Worm (Caenorhabditis elegans) whole organism, L4 larva: Measurements from ENCODE around the gene crh-2.

ENCODE experiments used
- F49E8.2 ChIP-seq: sonication (generic microtip); optimal IDR thresholded peaks from 2 replicates; lab custom pipeline; 2016; ENCODE audit warnings: missing compliant biosample characterization, mild to moderate bottlenecking, missing genetic modification characterization, borderline replicate concordance
- T26A8.4 ChIP-seq: fragments of 200-800 bp; sonication (Bioruptor generic); IDR thresholded peaks from 2 replicates; pipeline ENCODE4 v1.3.6; 2022; ENCODE audit warnings: missing genetic modification characterization, missing compliant biosample characterization
- Y105C5A.15 ChIP-seq: fragments of 200-800 bp; sonication (Bioruptor generic); IDR thresholded peaks from 2 replicates; pipeline ENCODE4 v1.3.6; 2022; ENCODE audit warnings: missing genetic modification characterization, missing compliant biosample characterization
- Y48G9A.11 ChIP-seq: fragments of 200-800 bp; sonication (Bioruptor generic); IDR thresholded peaks from 2 replicates; pipeline ENCODE4 v1.3.6; 2022; ENCODE audit warnings: missing genetic modification reagents, missing genetic modification characterization, missing compliant biosample characterization
- Y5F2A.4 ChIP-seq: fragments of 200-800 bp; sonication (Bioruptor generic); optimal IDR thresholded peaks from 2 replicates; lab custom pipeline; 2018; ENCODE audit warnings: mild to moderate bottlenecking, missing genetic modification characterization, missing compliant biosample characterization
- aha-1 ChIP-seq: fragments of 150-350 bp; peaks from one replicate; lab custom pipeline; 2014; ENCODE audit warnings: missing biosample characterization, missing genetic modification characterization
- attf-4 ChIP-seq: sonication (generic microtip); optimal IDR thresholded peaks from 3 replicates; lab custom pipeline; 2017; ENCODE audit warnings: missing biosample characterization, missing genetic modification characterization
- ceh-20 ChIP-seq: fragments of 200-800 bp; sonication (Bioruptor generic); IDR thresholded peaks from 2 replicates; pipeline ENCODE4 v1.3.6; 2022; ENCODE audit warnings: missing genetic modification reagents, missing genetic modification characterization, missing compliant biosample characterization
- ceh-28 ChIP-seq: fragments of 150-350 bp; optimal IDR thresholded peaks from 2 replicates; lab custom pipeline; 2014; ENCODE audit warnings: missing biosample characterization, missing genetic modification reagents, missing genetic modification characterization
- ces-1 ChIP-seq: fragments of 150-350 bp; sonication (generic microtip); optimal IDR thresholded peaks from 4 replicates; lab custom pipeline; 2014; ENCODE audit warnings: missing biosample characterization, missing genetic modification reagents, missing genetic modification characterization
- ctbp-1 ChIP-seq: fragments of 200-800 bp; sonication (Bioruptor generic); IDR thresholded peaks from 2 replicates; pipeline ENCODE4 v1.3.6; 2022; ENCODE audit warnings: missing genetic modification reagents, missing genetic modification characterization, missing compliant biosample characterization
- daf-12 ChIP-seq: fragments of 150-350 bp; optimal IDR thresholded peaks from 2 replicates; lab custom pipeline; 2014; ENCODE audit warnings: missing biosample characterization, missing genetic modification reagents, missing genetic modification characterization
- daf-16 ChIP-seq, 3 experiments: sonication (generic microtip); optimal IDR thresholded peaks; 2 replicates each; lab custom pipeline; 2016 to 2017; ENCODE audit warnings: missing genetic modification characterization in 3 of 3, missing genetic modification reagents in 3 of 3, mild to moderate bottlenecking in 2 of 3, missing compliant biosample characterization in 2 of 3, missing biosample characterization in 1 of 3, moderate library complexity in 1 of 3
- dmd-6 ChIP-seq: fragments of 200-800 bp; sonication (Bioruptor generic); IDR thresholded peaks from 2 replicates; pipeline ENCODE4 v1.3.6; 2022; ENCODE audit warnings: missing genetic modification reagents, missing genetic modification characterization, missing compliant biosample characterization
- dmd-9 ChIP-seq: fragments of 200-800 bp; sonication (Bioruptor generic); IDR thresholded peaks from 2 replicates; pipeline ENCODE4 v1.3.6; 2022; ENCODE audit warnings: missing genetic modification reagents, missing genetic modification characterization, missing compliant biosample characterization
- dpl-1 ChIP-seq: fragments of 150-350 bp; optimal IDR thresholded peaks from 2 replicates; lab custom pipeline; 2014; ENCODE audit warnings: missing biosample characterization, missing genetic modification reagents, missing genetic modification characterization
- duxl-1 ChIP-seq: sonication (generic microtip); optimal IDR thresholded peaks from 2 replicates; lab custom pipeline; 2016; ENCODE audit warnings: mild to moderate bottlenecking, missing genetic modification characterization, moderate library complexity, missing compliant biosample characterization; ENCODE audit not compliant: poor library complexity
- dve-1 ChIP-seq: sonication (generic microtip); optimal IDR thresholded peaks from 2 replicates; lab custom pipeline; 2017; ENCODE audit warnings: antibody characterized with exemption, mild to moderate bottlenecking, missing genetic modification characterization, missing compliant biosample characterization; ENCODE audit not compliant: insufficient read depth
- egl-43 ChIP-seq: fragments of 200-800 bp; sonication (Bioruptor generic); IDR thresholded peaks from 2 replicates; pipeline ENCODE4 v1.3.6; 2022; ENCODE audit warnings: missing genetic modification reagents, missing genetic modification characterization, missing compliant biosample characterization
- fkh-10 ChIP-seq: fragments of 150-350 bp; optimal IDR thresholded peaks from 2 replicates; lab custom pipeline; 2014; ENCODE audit warnings: missing biosample characterization, missing genetic modification reagents, missing genetic modification characterization
- gei-8 ChIP-seq: fragments of 200-800 bp; sonication (Bioruptor generic); optimal IDR thresholded peaks from 2 replicates; lab custom pipeline; 2018; ENCODE audit warnings: mild to moderate bottlenecking, missing genetic modification characterization, missing compliant biosample characterization
- hif-1 ChIP-seq, 2 experiments: sonication (generic microtip); optimal IDR thresholded peaks; 2 replicates each; lab custom pipeline; 2016 to 2017; ENCODE audit warnings: missing compliant biosample characterization in 2 of 2, missing genetic modification characterization in 2 of 2, missing genetic modification reagents in 2 of 2, missing genotype in 2 of 2, mild to moderate bottlenecking in 1 of 2
- jun-1 ChIP-seq: fragments of 150-350 bp; optimal IDR thresholded peaks from 2 replicates; lab custom pipeline; 2014; ENCODE audit warnings: missing biosample characterization, missing genetic modification reagents, missing genetic modification characterization
- lin-1 ChIP-seq: fragments of 200-800 bp; sonication (Bioruptor generic); IDR thresholded peaks from 2 replicates; pipeline ENCODE4 v1.3.6; 2022; ENCODE audit warnings: missing genetic modification reagents, missing genetic modification characterization, missing compliant biosample characterization
- lin-29 ChIP-seq: fragments of 200-800 bp; sonication (Bioruptor generic); IDR thresholded peaks from 2 replicates; pipeline ENCODE4 v1.3.6; 2022; ENCODE audit warnings: missing genetic modification reagents, missing genetic modification characterization, missing compliant biosample characterization
- lin-38 ChIP-seq: fragments of 200-800 bp; sonication (Bioruptor generic); IDR thresholded peaks from 2 replicates; pipeline ENCODE4 v1.3.6; 2022; ENCODE audit warnings: missing genetic modification reagents, missing genetic modification characterization, missing compliant biosample characterization
- mdl-1 ChIP-seq, 2 experiments: fragments of 150-350 bp in 1 of 2; sonication (generic microtip) in 1 of 2; optimal IDR thresholded peaks; 2 replicates each; lab custom pipeline; 2014 to 2017; ENCODE audit warnings: missing biosample characterization in 2 of 2, missing genetic modification characterization in 2 of 2
- mep-1 ChIP-seq: fragments of 150-350 bp; sonication (generic microtip); optimal IDR thresholded peaks from 3 replicates; lab custom pipeline; 2014; ENCODE audit warnings: missing biosample characterization, missing genetic modification characterization
- nhr-11 ChIP-seq: fragments of 150-350 bp; optimal IDR thresholded peaks from 2 replicates; lab custom pipeline; 2014; ENCODE audit warnings: missing biosample characterization, missing genetic modification characterization
- nhr-111 ChIP-seq: fragments of 200-800 bp; sonication (Bioruptor generic); optimal IDR thresholded peaks from 2 replicates; lab custom pipeline; 2018; ENCODE audit warnings: mild to moderate bottlenecking, missing genetic modification characterization, missing compliant biosample characterization
- nhr-28 ChIP-seq: fragments of 150-350 bp; optimal IDR thresholded peaks from 2 replicates; lab custom pipeline; 2014; ENCODE audit warnings: missing biosample characterization, missing genetic modification characterization
- nhr-41 ChIP-seq: fragments of 200-800 bp; sonication (Bioruptor generic); IDR thresholded peaks from 2 replicates; pipeline ENCODE4 v1.3.6; 2022; ENCODE audit warnings: missing genetic modification reagents, missing genetic modification characterization, missing compliant biosample characterization
- nhr-42 ChIP-seq: fragments of 200-800 bp; sonication (Bioruptor generic); IDR thresholded peaks from 2 replicates; pipeline ENCODE4 v1.3.6; 2022; ENCODE audit warnings: missing genetic modification characterization, missing compliant biosample characterization
- nhr-77 ChIP-seq: fragments of 150-350 bp; optimal IDR thresholded peaks from 2 replicates; lab custom pipeline; 2014; ENCODE audit warnings: missing biosample characterization, missing genetic modification characterization
- pha-4 ChIP-seq, 2 experiments: fragments of 150-350 bp in 1 of 2; fragments of 200-800 bp in 1 of 2; sonication (Bioruptor generic) in 1 of 2; IDR thresholded peaks in 1 of 2; optimal IDR thresholded peaks in 1 of 2; 2 replicates each; pipeline versions ENCODE4 v1.3.6 to Lab custom; 2014 to 2022; ENCODE audit warnings: missing genetic modification characterization in 2 of 2, missing genetic modification reagents in 2 of 2, missing biosample characterization in 1 of 2, missing compliant biosample characterization in 1 of 2
- rbr-2 ChIP-seq: sonication (generic microtip); optimal IDR thresholded peaks from 2 replicates; lab custom pipeline; 2016; ENCODE audit warnings: missing genotype, missing genetic modification characterization, missing compliant biosample characterization
- saeg-2 ChIP-seq: fragments of 200-800 bp; sonication (Bioruptor generic); IDR thresholded peaks from 2 replicates; pipeline ENCODE4 v1.3.6; 2022; ENCODE audit warnings: missing genetic modification reagents, missing genetic modification characterization, missing compliant biosample characterization
- sdz-12 ChIP-seq: fragments of 200-800 bp; sonication (Bioruptor generic); optimal IDR thresholded peaks from 2 replicates; lab custom pipeline; 2018; ENCODE audit warnings: mild to moderate bottlenecking, missing genetic modification characterization, missing compliant biosample characterization
- skn-1 ChIP-seq: fragments of 150-350 bp; optimal IDR thresholded peaks from 2 replicates; lab custom pipeline; 2014; ENCODE audit warnings: missing biosample characterization, missing genetic modification characterization
- snpc-1.2 ChIP-seq: fragments of 200-800 bp; sonication (Bioruptor generic); IDR thresholded peaks from 2 replicates; pipeline ENCODE4 v1.3.6; 2022; ENCODE audit warnings: missing genetic modification reagents, missing genetic modification characterization, missing compliant biosample characterization
- spr-1 ChIP-seq: sonication (generic microtip); optimal IDR thresholded peaks from 2 replicates; lab custom pipeline; 2016; ENCODE audit warnings: mild to moderate bottlenecking, missing genetic modification characterization, missing compliant biosample characterization
- spr-3 ChIP-seq: fragments of 200-800 bp; sonication (Bioruptor generic); optimal IDR thresholded peaks from 2 replicates; lab custom pipeline; 2018; ENCODE audit warnings: mild to moderate bottlenecking, missing genetic modification characterization, missing compliant biosample characterization
- tag-97 ChIP-seq: fragments of 200-800 bp; sonication (Bioruptor generic); IDR thresholded peaks from 2 replicates; pipeline ENCODE4 v1.3.6; 2022; ENCODE audit warnings: missing genetic modification characterization, missing compliant biosample characterization
- zfp-3 ChIP-seq: fragments of 200-800 bp; sonication (Bioruptor generic); conservative IDR thresholded peaks from 2 replicates; pipeline ENCODE4 v1.3.6; 2022; ENCODE audit warnings: missing genetic modification reagents, missing genetic modification characterization, missing compliant biosample characterization

Gene crh-2

DNA sequence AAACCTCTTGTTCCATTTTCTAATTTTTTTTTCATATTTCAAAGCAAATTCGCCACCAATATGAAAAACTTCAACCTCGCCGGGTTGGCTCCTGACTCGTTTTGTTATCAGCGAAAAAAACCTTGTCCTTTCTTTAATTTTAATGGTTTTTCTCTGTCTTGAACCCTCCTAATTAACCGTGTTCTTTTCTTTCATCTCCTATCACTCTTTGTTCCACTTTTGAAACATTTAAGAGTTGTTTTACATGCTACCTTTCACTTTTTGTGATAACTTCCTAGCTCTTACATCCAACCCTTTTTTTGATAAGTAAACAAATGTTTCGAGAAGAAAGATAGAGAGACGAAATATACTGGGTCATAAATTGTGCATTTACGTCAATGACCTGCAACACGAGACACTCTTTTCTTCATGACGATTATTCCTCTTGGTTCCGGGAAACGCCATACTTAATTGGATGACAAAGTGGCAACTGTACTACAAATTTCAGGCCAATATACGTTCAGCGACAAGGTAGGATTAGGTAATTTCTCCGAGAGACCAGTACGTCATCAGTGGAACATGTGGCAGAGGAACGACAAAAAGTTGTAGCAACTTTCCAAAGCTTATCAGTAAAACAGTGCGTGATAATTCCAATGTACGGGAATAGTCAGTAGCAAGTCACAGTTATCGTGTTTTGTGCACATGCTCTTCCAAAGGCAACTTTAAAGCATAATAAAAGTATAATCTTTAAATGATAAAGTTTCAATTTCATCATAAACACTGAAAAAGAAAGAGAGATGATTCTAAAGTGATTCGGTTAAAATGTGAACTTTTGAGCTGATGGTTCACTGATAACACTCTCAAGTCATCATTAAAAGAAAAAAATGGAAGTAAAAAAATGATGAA, 2.5 kb downstream of the crh-2 start (continued):
- no peak for TF ChIP-seq ceh-28 (tag; lab: Kevin White, UChicago)
- no peak for TF ChIP-seq egl-43
- TF ChIP-seq nhr-41 = no peak
- 0 out of 2 replicates have a peak, but pooled peaks have one; percentile 28 for TF ChIP-seq pha-4 (GFP tag; IDR thresholded peaks at IDR 0.05; lab: Robert Waterston, UW)
- TF ChIP-seq pha-4 (tag; optimal IDR thresholded peaks at IDR 0.05; lab: Kevin White, UChicago) = no peak
- peak; percentile 82 for TF ChIP-seq dve-1 (tag; lab: Kevin White, UChicago)
- no peak for TF ChIP-seq daf-12 (tag; lab: Kevin White, UChicago)
- TF ChIP-seq lin-1 = no peak
- no peak for TF ChIP-seq lin-29
- TF ChIP-seq dmd-6 (GFP tag; lab: Robert Waterston, UW) = peak; percentile 71
- no peak for TF ChIP-seq lin-38 (GFP tag; lab: Robert Waterston, UW)
- TF ChIP-seq F49E8.2 (tag; lab: Kevin White, UChicago) = no peak
- TF ChIP-seq fkh-10 = no peak
- TF ChIP-seq hif-1 (tag; optimal IDR thresholded peaks at IDR 0.05; lab: Kevin White, UChicago) = peak in 1 of 2 experiments; percentile 10
- TF ChIP-seq Y48G9A.11 (GFP tag; lab: Robert Waterston, UW) = no peak
- TF ChIP-seq duxl-1 (tag; lab: Kevin White, UChicago) = peak; percentile 5
- TF ChIP-seq attf-4 (tag; lab: Kevin White, UChicago) = no peak

DNA sequence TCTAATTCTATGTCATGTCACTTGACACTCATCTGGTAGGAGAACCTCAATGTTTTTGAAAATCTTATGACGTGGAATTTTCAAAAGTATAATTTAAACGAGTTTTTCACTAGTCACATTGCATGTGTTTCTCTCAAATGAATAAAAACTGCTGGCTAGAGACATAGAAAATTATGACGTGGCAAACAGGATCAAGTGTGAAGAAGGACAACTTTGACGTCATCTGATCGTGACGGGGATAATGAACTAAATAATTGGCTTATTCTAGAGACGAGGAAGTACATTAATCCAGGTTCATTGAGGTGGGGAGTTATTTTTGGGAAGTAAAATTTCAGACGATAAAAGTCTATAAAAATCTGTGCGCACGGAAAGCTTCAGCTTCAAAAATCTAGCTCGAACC, 4.2 kb downstream of the crh-2 start:
- TF ChIP-seq aha-1 (tag; lab: Kevin White, UChicago) (no peak), nhr-28 (tag; lab: Kevin White, UChicago) (no peak), nhr-77 (no peak), dmd-6 (GFP tag; lab: Robert Waterston, UW) (no peak), F49E8.2 (tag; lab: Kevin White, UChicago) (no peak), mdl-1 (tag; optimal IDR thresholded peaks at IDR 0.05; lab: Kevin White, UChicago) (no peak), spr-3 (no peak), ces-1 (GFP tag; lab: Kevin White, UChicago) (no peak), nhr-42 (no peak), nhr-111 (GFP tag; lab: Kevin White, UChicago) (no peak), ceh-20 (no peak), nhr-11 (tag; lab: Kevin White, UChicago) (no peak), snpc-1.2 (no peak), tag-97 (GFP tag; lab: Robert Waterston, UW) (no peak), daf-16 (GFP tag; optimal IDR thresholded peaks at IDR 0.05; lab: Kevin White, UChicago) (no peak), daf-16 (tag; optimal IDR thresholded peaks at IDR 0.05; lab: Kevin White, UChicago) (no peak), ctbp-1 (GFP tag; lab: Robert Waterston, UW) (no peak), zfp-3 (no peak)

DNA sequence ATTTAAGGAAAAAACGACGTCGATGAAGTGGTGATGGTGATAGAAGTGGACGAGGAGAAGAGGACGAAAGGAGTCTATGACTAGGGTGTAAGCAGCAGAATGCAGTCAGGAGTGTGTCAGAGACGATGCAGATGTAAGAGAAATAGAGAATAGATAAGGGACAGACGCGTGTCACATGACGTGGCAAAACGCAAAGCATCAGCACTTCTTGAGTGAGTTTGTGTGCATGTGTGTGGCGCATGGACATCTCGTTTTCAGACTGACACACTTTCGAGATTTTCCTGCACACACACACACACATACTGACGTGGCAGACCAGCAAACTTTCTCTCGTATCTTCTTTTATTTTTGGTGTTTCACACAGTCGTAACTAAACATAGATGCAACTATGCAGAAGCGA, 4.9 kb downstream of the crh-2 start:
- TF ChIP-seq lin-1 (peak; percentile 71; the same call in 1 of the 2 replicates), Y105C5A.15 (GFP tag; lab: Robert Waterston, UW) (no peak), mdl-1 (tag; optimal IDR thresholded peaks at IDR 0.05; lab: Kevin White, UChicago) (peak; percentile 53 to 79), hif-1 (tag; optimal IDR thresholded peaks at IDR 0.05; lab: Kevin White, UChicago) (peak in 1 of 2 experiments; percentile 65), Y5F2A.4 (GFP tag; lab: Kevin White, UChicago) (no peak), nhr-77 (peak; percentile 61), dmd-9 (GFP tag; lab: Robert Waterston, UW) (no peak), dmd-6 (GFP tag; lab: Robert Waterston, UW) (peak; percentile 97), spr-1 (peak; percentile 62), nhr-11 (tag; lab: Kevin White, UChicago) (peak; percentile 58), rbr-2 (tag; lab: Kevin White, UChicago) (peak; percentile 49), jun-1 (peak; percentile 17), gei-8 (GFP tag; lab: Kevin White, UChicago) (peak; percentile 28), zfp-3 (0 out of 2 replicates have a peak, but pooled peaks have one; percentile 34), mep-1 (tag; lab: Kevin White, UChicago) (peak; percentile 65), skn-1 (no peak), sdz-12 (GFP tag; lab: Kevin White, UChicago) (no peak), lin-29 (no peak), T26A8.4 (peak; percentile 63), dpl-1 (GFP tag; lab: Kevin White, UChicago) (no peak), saeg-2 (GFP tag; lab: Robert Waterston, UW) (0 out of 2 replicates have a peak, but pooled peaks have one; percentile 24)
